Fruit fly (Drosophila melanogaster) whole organism, prepupa: Measurements from ENCODE around the gene MED15.
"Not testable (repeated sequence)": the region's sequence is repeated elsewhere in the genome, so short reads cannot be mapped to it uniquely, and the experiment has no call there.

Experiments used
- Blimp-1 ChIP-seq: fragments of 200-800 bp; sonication (Bioruptor generic); optimal IDR thresholded peaks from 3 replicates; lab custom pipeline; 2017; ENCODE audit warnings: missing biosample characterization, missing genetic modification characterization, mild to moderate bottlenecking, moderate library complexity, missing genetic modification reagents
- CG10669 ChIP-seq: fragments of 200-800 bp; sonication (Bioruptor generic); optimal IDR thresholded peaks from 3 replicates; lab custom pipeline; 2018; ENCODE audit warnings: missing biosample characterization, mild to moderate bottlenecking, missing genetic modification characterization, moderate library complexity
- CG11294 ChIP-seq: fragments of 200-800 bp; sonication (Bioruptor generic); IDR thresholded peaks from 2 replicates; pipeline ENCODE4 v1.3.6; 2022; ENCODE audit warnings: missing biosample characterization, missing genetic modification characterization
- CG11762 ChIP-seq: fragments of 200-800 bp; sonication (Bioruptor generic); optimal IDR thresholded peaks from 3 replicates; lab custom pipeline; 2016; ENCODE audit warnings: missing biosample characterization, missing genetic modification characterization; ENCODE audit not compliant: insufficient read depth
- CG11902 ChIP-seq: fragments of 200-800 bp; sonication (Bioruptor generic); optimal IDR thresholded peaks from 3 replicates; lab custom pipeline; 2016; ENCODE audit warnings: missing biosample characterization, missing genetic modification characterization
- CG15336 ChIP-seq: fragments of 200-800 bp; sonication (Bioruptor generic); IDR thresholded peaks from 2 replicates; pipeline ENCODE4 v1.3.6; 2022; ENCODE audit warnings: missing biosample characterization, missing genetic modification characterization
- CG1621 ChIP-seq: fragments of 200-800 bp; sonication (Bioruptor generic); optimal IDR thresholded peaks from 3 replicates; lab custom pipeline; 2018; ENCODE audit warnings: missing biosample characterization, mild to moderate bottlenecking, missing genetic modification characterization
- CG16779 ChIP-seq: fragments of 200-800 bp; sonication (Bioruptor generic); optimal IDR thresholded peaks from 3 replicates; lab custom pipeline; 2017; ENCODE audit warnings: missing biosample characterization, mild to moderate bottlenecking, missing genetic modification characterization
- CG3032 ChIP-seq: fragments of 200-800 bp; optimal IDR thresholded peaks from 2 replicates; lab custom pipeline; 2019; ENCODE audit warnings: missing biosample characterization, mild to moderate bottlenecking, missing genetic modification characterization, moderate library complexity
- CG34406 ChIP-seq: fragments of 200-800 bp; sonication (Bioruptor generic); optimal IDR thresholded peaks from 3 replicates; lab custom pipeline; 2016; ENCODE audit warnings: missing biosample characterization, missing genetic modification characterization
- CG3919 ChIP-seq: fragments of 200-800 bp; sonication (Bioruptor generic); optimal IDR thresholded peaks from 3 replicates; lab custom pipeline; 2016; ENCODE audit warnings: missing biosample characterization, missing genetic modification characterization
- CG6163 ChIP-seq: fragments of 200-800 bp; sonication (Bioruptor generic); IDR thresholded peaks from 3 replicates; pipeline ENCODE4 v1.3.6; 2022; ENCODE audit warnings: missing biosample characterization, missing genetic modification characterization
- CG6792 ChIP-seq: fragments of 200-800 bp; sonication (Bioruptor generic); optimal IDR thresholded peaks from 3 replicates; lab custom pipeline; 2016; ENCODE audit warnings: missing biosample characterization, missing genetic modification characterization
- CG6854 ChIP-seq: fragments of 200-800 bp; sonication (Bioruptor generic); optimal IDR thresholded peaks from 2 replicates; lab custom pipeline; 2017; ENCODE audit warnings: missing biosample characterization, mild to moderate bottlenecking, missing genetic modification characterization
- CG8319 ChIP-seq: fragments of 200-800 bp; sonication (Bioruptor generic); optimal IDR thresholded peaks from 3 replicates; lab custom pipeline; 2016; ENCODE audit warnings: missing biosample characterization, missing genetic modification characterization
- CG9139 ChIP-seq: fragments of 200-800 bp; sonication (Bioruptor generic); optimal IDR thresholded peaks from 3 replicates; lab custom pipeline; 2017; ENCODE audit warnings: missing biosample characterization, mild to moderate bottlenecking, missing genetic modification characterization
- Eip78C ChIP-seq: fragments of 200-800 bp; sonication (Bioruptor generic); peaks from one replicate; lab custom pipeline; 2016; ENCODE audit warnings: missing biosample characterization, missing genetic modification characterization
- Eip93F ChIP-seq: fragments of 200-800 bp; sonication (Bioruptor generic); optimal IDR thresholded peaks from 2 replicates; lab custom pipeline; 2016; ENCODE audit warnings: missing biosample characterization, mild to moderate bottlenecking, missing genetic modification characterization
- Ets21C ChIP-seq: fragments of 200-800 bp; sonication (Bioruptor generic); optimal IDR thresholded peaks from 3 replicates; lab custom pipeline; 2016; ENCODE audit warnings: missing biosample characterization, missing genetic modification characterization
- Gug ChIP-seq: fragments of 200-800 bp; sonication (Bioruptor generic); IDR thresholded peaks from 2 replicates; pipeline ENCODE4 v1.3.6; 2022; ENCODE audit warnings: missing biosample characterization, missing genetic modification characterization
- Smox ChIP-seq: fragments of 200-800 bp; sonication (Bioruptor generic); optimal IDR thresholded peaks from 3 replicates; lab custom pipeline; 2016; ENCODE audit warnings: missing biosample characterization, missing genetic modification characterization
- Sox14 ChIP-seq: fragments of 200-800 bp; sonication (Bioruptor generic); optimal IDR thresholded peaks from 3 replicates; lab custom pipeline; 2016; ENCODE audit warnings: missing biosample characterization, missing genetic modification characterization
- Sox15 ChIP-seq: fragments of 200-800 bp; sonication (Bioruptor generic); optimal IDR thresholded peaks from 3 replicates; lab custom pipeline; 2016; ENCODE audit warnings: missing biosample characterization, missing genetic modification characterization
- acj6 ChIP-seq: fragments of 200-800 bp; sonication (Bioruptor generic); optimal IDR thresholded peaks from 3 replicates; lab custom pipeline; 2016; ENCODE audit warnings: missing biosample characterization, missing genetic modification characterization
- cyc ChIP-seq: fragments of 200-800 bp; sonication (Bioruptor generic); optimal IDR thresholded peaks from 3 replicates; lab custom pipeline; 2016; ENCODE audit warnings: missing biosample characterization, missing genetic modification characterization
- eg ChIP-seq: fragments of 200-800 bp; sonication (Bioruptor generic); IDR thresholded peaks from 3 replicates; pipeline ENCODE4 v1.3.6; 2022; ENCODE audit warnings: missing biosample characterization, missing genetic modification characterization
- esn ChIP-seq: fragments of 200-800 bp; sonication (Bioruptor generic); optimal IDR thresholded peaks from 2 replicates; lab custom pipeline; 2016; ENCODE audit warnings: missing biosample characterization, mild to moderate bottlenecking, missing genetic modification characterization, moderate library complexity
- fkh ChIP-seq: fragments of 200-800 bp; sonication (Bioruptor generic); optimal IDR thresholded peaks from 3 replicates; lab custom pipeline; 2017; ENCODE audit warnings: missing biosample characterization, mild to moderate bottlenecking, missing genetic modification characterization, moderate library complexity
- lz ChIP-seq: fragments of 200-800 bp; sonication (Bioruptor generic); optimal IDR thresholded peaks from 3 replicates; lab custom pipeline; 2016; ENCODE audit warnings: missing biosample characterization, missing genetic modification characterization
- net ChIP-seq: fragments of 200-800 bp; sonication (Bioruptor generic); optimal IDR thresholded peaks from 3 replicates; lab custom pipeline; 2016; ENCODE audit warnings: missing biosample characterization, missing genetic modification characterization
- pdm3 ChIP-seq: fragments of 200-800 bp; sonication (Bioruptor generic); optimal IDR thresholded peaks from 3 replicates; lab custom pipeline; 2016; ENCODE audit warnings: missing biosample characterization, missing genetic modification characterization
- salr ChIP-seq, 2 experiments: fragments of 200-800 bp; sonication (Bioruptor generic); optimal IDR thresholded peaks; 3 replicates each; lab custom pipeline; 2016 to 2018; ENCODE audit warnings: missing biosample characterization in 2 of 2, missing genetic modification characterization in 2 of 2, mild to moderate bottlenecking in 1 of 2
- vri ChIP-seq: fragments of 200-800 bp; sonication (Bioruptor generic); optimal IDR thresholded peaks from 3 replicates; lab custom pipeline; 2016; ENCODE audit warnings: missing biosample characterization, mild to moderate bottlenecking, missing genetic modification characterization

MED15 gene

dm6 chr2L:451705-452472 is 20.9 kb upstream of the MED15 start (continued):
- TF ChIP-seq CG34406 (GFP tag; lab: Kevin White, UChicago) (peak; percentile 28), cyc (GFP tag; lab: Kevin White, UChicago) (peak; percentile 14)

dm6 chr2L:452872-453271 is 19.9 kb upstream of the MED15 start, which contains the start of the genes crq and shv:
TSS of gene crq (minus strand) at chr2L:453024.
TSS of gene shv (plus strand) at chr2L:453108.
- TF ChIP-seq pdm3 = no peak
- no peak for TF ChIP-seq Blimp-1
- no peak for TF ChIP-seq CG15336
- peak; percentile 2 for TF ChIP-seq CG3919
- TF ChIP-seq fkh (GFP tag; lab: Kevin White, UChicago) = no peak
- no peak for TF ChIP-seq eg (GFP tag; lab: Robert Waterston, UW)
- TF ChIP-seq salr (GFP tag; optimal IDR thresholded peaks at IDR 0.05; lab: Kevin White, UChicago) = no peak
- no peak for TF ChIP-seq CG16779 (tag; lab: Kevin White, UChicago)
- TF ChIP-seq Sox14 (GFP tag; lab: Kevin White, UChicago) = peak; percentile 74
- no peak for TF ChIP-seq CG8319 (GFP tag; lab: Kevin White, UChicago)
- no peak for TF ChIP-seq CG1621
- peak; percentile 11 for TF ChIP-seq CG6854 (GFP tag; lab: Kevin White, UChicago)
- TF ChIP-seq Sox15 = no peak
- TF ChIP-seq CG6163 (GFP tag; lab: Robert Waterston, UW) = 0 out of 3 replicates have a peak, but pooled peaks have one; percentile 42
- TF ChIP-seq vri = no peak
- no peak for TF ChIP-seq Eip93F (GFP tag; lab: Kevin White, UChicago)
- no peak for TF ChIP-seq net (GFP tag; lab: Kevin White, UChicago)
- TF ChIP-seq CG10669 (GFP tag; lab: Kevin White, UChicago) = no peak

- TF ChIP-seq Blimp-1; esn; Ets21C (GFP tag; lab: Kevin White, UChicago): not testable (repeated sequence)
These were observed 17.5 kb upstream of the MED15 start, which contains the start of gene CG4133 for dm6 chr2L:455274-455673. TSS of gene CG4133 (plus strand) at chr2L:455531.

dm6 chr2L:455738-456137 is 17.1 kb upstream of the MED15 start:
- TF ChIP-seq CG11762 (GFP tag; lab: Kevin White, UChicago) = no peak
- TF ChIP-seq CG6792 (GFP tag; lab: Kevin White, UChicago) = no peak
- no peak for TF ChIP-seq CG11902
- no peak for TF ChIP-seq CG3032 (tag; lab: Kevin White, UChicago)
- TF ChIP-seq Sox15 = no peak
- no peak for TF ChIP-seq CG11294 (GFP tag; lab: Robert Waterston, UW)
- TF ChIP-seq Gug (GFP tag; lab: Robert Waterston, UW) = no peak
- TF ChIP-seq CG9139 = no peak
- no peak for TF ChIP-seq lz (GFP tag; lab: Kevin White, UChicago)

dm6 chr2L:467683-468082 is 5.1 kb upstream of the MED15 start:
- TF ChIP-seq Sox14 (GFP tag; lab: Kevin White, UChicago) (no peak), acj6 (GFP tag; lab: Kevin White, UChicago) (no peak), CG1621 (no peak), esn (no peak), Eip93F (GFP tag; lab: Kevin White, UChicago) (no peak), vri (no peak), Eip78C (GFP tag; lab: Kevin White, UChicago) (no peak), Smox (GFP tag; lab: Kevin White, UChicago) (no peak), CG11294 (GFP tag; lab: Robert Waterston, UW) (no peak), cyc (GFP tag; lab: Kevin White, UChicago) (no peak)
- TF ChIP-seq, all 60 proteins: peak for 0
